Worm (Caenorhabditis elegans) whole organism, L2 larva: ENCODE results near the gene gcy-1.

ENCODE experiments used
- F13H6.1 ChIP-seq: sonication (generic microtip); optimal IDR thresholded peaks from 2 replicates; lab custom pipeline; 2016; ENCODE audit warnings: missing genetic modification characterization, missing compliant biosample characterization
- R02D3.7 ChIP-seq: fragments of 150-350 bp; optimal IDR thresholded peaks from 2 replicates; lab custom pipeline; 2014; ENCODE audit warnings: missing biosample characterization, missing genetic modification characterization
- ZK546.5 ChIP-seq: sonication (generic microtip); optimal IDR thresholded peaks from 2 replicates; lab custom pipeline; 2017; ENCODE audit warnings: missing biosample characterization, missing genetic modification characterization
- alr-1 ChIP-seq: fragments of 150-350 bp; optimal IDR thresholded peaks from 2 replicates; lab custom pipeline; 2014; ENCODE audit warnings: missing biosample characterization, missing genetic modification characterization
- aly-2 ChIP-seq: fragments of 150-350 bp; optimal IDR thresholded peaks from 2 replicates; lab custom pipeline; 2014; ENCODE audit warnings: missing biosample characterization, missing genetic modification characterization
- ama-1 ChIP-seq: fragments of 150-350 bp; optimal IDR thresholded peaks from 2 replicates; lab custom pipeline; 2018; ENCODE audit warnings: inconsistent platforms
- ceh-16 ChIP-seq: fragments of 150-350 bp; optimal IDR thresholded peaks from 2 replicates; lab custom pipeline; 2014; ENCODE audit warnings: missing biosample characterization, missing genetic modification characterization
- ceh-82 ChIP-seq: fragments of 150-350 bp; optimal IDR thresholded peaks from 2 replicates; lab custom pipeline; 2014; ENCODE audit warnings: missing biosample characterization, missing genetic modification characterization
- crh-2 ChIP-seq: sonication (generic microtip); optimal IDR thresholded peaks from 2 replicates; lab custom pipeline; 2017; ENCODE audit warnings: missing biosample characterization, missing genetic modification characterization
- dmd-4 ChIP-seq: sonication (generic microtip); optimal IDR thresholded peaks from 2 replicates; lab custom pipeline; 2017; ENCODE audit warnings: missing biosample characterization, missing genetic modification characterization
- egl-27 ChIP-seq: sonication (generic microtip); optimal IDR thresholded peaks from 3 replicates; lab custom pipeline; 2017; ENCODE audit warnings: missing biosample characterization, missing genetic modification reagents, missing genetic modification characterization
- elt-1 ChIP-seq: fragments of 150-350 bp; optimal IDR thresholded peaks from 2 replicates; lab custom pipeline; 2014; ENCODE audit warnings: missing biosample characterization, missing genetic modification characterization
- elt-3 ChIP-seq: sonication (generic microtip); optimal IDR thresholded peaks from 2 replicates; lab custom pipeline; 2017; ENCODE audit warnings: missing biosample characterization, missing genetic modification characterization
- fos-1 ChIP-seq: fragments of 150-350 bp; optimal IDR thresholded peaks from 2 replicates; lab custom pipeline; 2014; ENCODE audit warnings: missing biosample characterization, missing genetic modification characterization
- gmeb-1 ChIP-seq: fragments of 150-350 bp; optimal IDR thresholded peaks from 2 replicates; lab custom pipeline; 2014; ENCODE audit warnings: missing biosample characterization, missing genetic modification characterization
- lin-13 ChIP-seq: fragments of 150-350 bp; optimal IDR thresholded peaks from 2 replicates; lab custom pipeline; 2014; ENCODE audit warnings: missing biosample characterization, missing genetic modification reagents, missing genetic modification characterization
- lin-39 ChIP-seq: fragments of 150-350 bp; optimal IDR thresholded peaks from 2 replicates; lab custom pipeline; 2014; ENCODE audit warnings: missing biosample characterization, missing genetic modification reagents, missing genetic modification characterization
- lsy-2 ChIP-seq, 2 experiments: fragments of 150-350 bp in 1 of 2; sonication (generic microtip) in 1 of 2; optimal IDR thresholded peaks; 2 replicates each; lab custom pipeline; 2014 to 2017; ENCODE audit warnings: missing biosample characterization in 2 of 2, missing genetic modification characterization in 2 of 2
- mab-5 ChIP-seq: fragments of 150-350 bp; optimal IDR thresholded peaks from 2 replicates; lab custom pipeline; 2014; ENCODE audit warnings: missing biosample characterization, missing genetic modification characterization
- mbf-1 ChIP-seq: sonication (generic microtip); optimal IDR thresholded peaks from 2 replicates; lab custom pipeline; 2017; ENCODE audit warnings: missing biosample characterization, missing genetic modification characterization
- mdl-1 ChIP-seq, 2 experiments: fragments of 150-350 bp in 1 of 2; sonication (generic microtip) in 1 of 2; optimal IDR thresholded peaks; 2 replicates each; lab custom pipeline; 2017; ENCODE audit warnings: missing biosample characterization in 2 of 2, missing genetic modification characterization in 2 of 2
- nhr-11 ChIP-seq: fragments of 150-350 bp; optimal IDR thresholded peaks from 2 replicates; lab custom pipeline; 2014; ENCODE audit warnings: missing biosample characterization, missing genetic modification characterization
- nhr-21 ChIP-seq: fragments of 150-350 bp; optimal IDR thresholded peaks from 2 replicates; lab custom pipeline; 2014; ENCODE audit warnings: missing biosample characterization, missing genetic modification characterization
- nhr-23 ChIP-seq: fragments of 150-350 bp; optimal IDR thresholded peaks from 2 replicates; lab custom pipeline; 2014; ENCODE audit warnings: missing biosample characterization, missing genetic modification reagents, missing genetic modification characterization
- nhr-237 ChIP-seq: fragments of 150-350 bp; optimal IDR thresholded peaks from 2 replicates; lab custom pipeline; 2014; ENCODE audit warnings: missing biosample characterization, missing genetic modification characterization
- nhr-25 ChIP-seq: fragments of 150-350 bp; sonication (generic microtip); optimal IDR thresholded peaks from 3 replicates; lab custom pipeline; 2014; ENCODE audit warnings: missing biosample characterization, missing genetic modification characterization
- nhr-6 ChIP-seq: fragments of 150-350 bp; optimal IDR thresholded peaks from 2 replicates; lab custom pipeline; 2014; ENCODE audit warnings: missing biosample characterization, missing genetic modification characterization
- nhr-77 ChIP-seq: fragments of 150-350 bp; optimal IDR thresholded peaks from 2 replicates; lab custom pipeline; 2014; ENCODE audit warnings: missing biosample characterization, missing genetic modification characterization
- peb-1 ChIP-seq: fragments of 150-350 bp; optimal IDR thresholded peaks from 2 replicates; lab custom pipeline; 2014; ENCODE audit warnings: missing biosample characterization, missing genetic modification characterization
- sem-4 ChIP-seq: fragments of 150-350 bp; optimal IDR thresholded peaks from 2 replicates; lab custom pipeline; 2014; ENCODE audit warnings: missing biosample characterization, missing genetic modification reagents, missing genetic modification characterization
- sma-3 ChIP-seq: sonication (generic microtip); optimal IDR thresholded peaks from 2 replicates; lab custom pipeline; 2016; ENCODE audit warnings: missing genetic modification reagents, missing genetic modification characterization, missing compliant biosample characterization
- sma-9 ChIP-seq, 2 experiments: fragments of 150-350 bp in 1 of 2; sonication (generic microtip) in 1 of 2; optimal IDR thresholded peaks; 2 replicates each; lab custom pipeline; 2014 to 2016; ENCODE audit warnings: missing genetic modification characterization in 2 of 2, mild to moderate bottlenecking in 1 of 2, missing biosample characterization in 1 of 2, missing compliant biosample characterization in 1 of 2, missing genetic modification reagents in 1 of 2, moderate library complexity in 1 of 2
- snpc-4 ChIP-seq: fragments of 150-350 bp; optimal IDR thresholded peaks from 2 replicates; lab custom pipeline; 2014; ENCODE audit warnings: missing biosample characterization, missing genetic modification characterization
- unc-39 ChIP-seq: fragments of 150-350 bp; optimal IDR thresholded peaks from 2 replicates; lab custom pipeline; 2014; ENCODE audit warnings: missing biosample characterization, missing genetic modification characterization
- unc-55 ChIP-seq: fragments of 150-350 bp; sonication (generic microtip); optimal IDR thresholded peaks from 3 replicates; lab custom pipeline; 2014; ENCODE audit warnings: missing biosample characterization, missing genetic modification reagents, missing genetic modification characterization
- zag-1 ChIP-seq: fragments of 150-350 bp; optimal IDR thresholded peaks from 2 replicates; lab custom pipeline; 2014; ENCODE audit warnings: missing biosample characterization, missing genetic modification characterization
- ztf-1 ChIP-seq: fragments of 200-800 bp; sonication (Bioruptor generic); conservative IDR thresholded peaks from 2 replicates; pipeline ENCODE4 v1.3.6; 2022; ENCODE audit warnings: missing genetic modification characterization, missing compliant biosample characterization
- ztf-11 ChIP-seq: sonication (generic microtip); optimal IDR thresholded peaks from 2 replicates; lab custom pipeline; 2017; ENCODE audit warnings: missing biosample characterization, missing genetic modification characterization
- ztf-4 ChIP-seq: fragments of 150-350 bp; optimal IDR thresholded peaks from 2 replicates; lab custom pipeline; 2014; ENCODE audit warnings: missing biosample characterization, missing genetic modification characterization

gcy-1 gene

DNA sequence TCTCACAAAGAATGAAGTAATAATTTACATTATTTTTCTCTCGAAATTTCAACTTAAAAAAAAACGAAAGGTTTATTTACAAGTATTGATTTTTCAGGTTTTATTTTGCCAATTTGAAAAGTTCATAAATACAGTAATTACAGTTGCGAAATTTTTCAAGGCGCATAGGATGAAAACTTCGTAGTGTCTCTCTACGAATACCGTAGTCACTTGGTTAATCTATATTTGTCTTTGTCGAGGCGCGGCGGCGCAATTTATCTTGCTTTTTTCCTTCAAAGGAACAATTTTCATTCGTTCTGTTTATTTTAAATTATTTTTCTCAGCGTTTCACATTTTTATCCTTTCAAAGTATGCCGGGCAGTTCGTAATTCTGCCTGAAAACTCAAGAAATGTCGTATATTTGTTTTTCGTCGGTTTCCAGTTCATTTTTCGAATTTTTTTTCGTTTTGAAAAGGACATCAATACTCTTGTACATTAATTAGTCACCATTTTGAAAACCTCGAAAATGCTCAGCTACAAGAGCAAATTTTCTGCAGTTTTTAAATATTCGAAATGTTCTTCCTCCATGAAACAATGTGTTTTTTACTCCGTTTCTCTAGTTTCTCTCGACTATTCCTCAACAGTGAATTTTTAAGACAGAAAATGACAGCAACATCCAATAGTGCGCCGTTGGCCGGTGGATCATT lies 6.9 kb upstream of the gcy-1 start, which contains the start of gene mex-6:
Gene mex-6 (plus strand): TSS at position 636 of the 686 bp plus-strand sequence.
- TF ChIP-seq nhr-11, result no peak
- TF ChIP-seq F13H6.1 (tag; lab: Kevin White, UChicago), result no peak
- no peak for TF ChIP-seq ztf-11 (tag; lab: Kevin White, UChicago)
- TF ChIP-seq nhr-23, result no peak
- TF ChIP-seq ztf-1 (GFP tag; lab: Robert Waterston, UW), result no peak
- no peak for TF ChIP-seq dmd-4
- TF ChIP-seq lin-39, result no peak
- TF ChIP-seq lsy-2 (tag; optimal IDR thresholded peaks at IDR 0.05; lab: Kevin White, UChicago), result no peak
- no peak for TF ChIP-seq crh-2
- no peak for TF ChIP-seq mbf-1 (tag; lab: Kevin White, UChicago)
- no peak for TF ChIP-seq mab-5 (tag; lab: Kevin White, UChicago)
- TF ChIP-seq sma-9 (GFP tag; optimal IDR thresholded peaks at IDR 0.05; lab: Kevin White, UChicago), result no peak
- TF ChIP-seq sma-9 (tag; optimal IDR thresholded peaks at IDR 0.05; lab: Kevin White, UChicago), result no peak
- no peak for TF ChIP-seq lin-13 (GFP tag; lab: Kevin White, UChicago)
- no peak for TF ChIP-seq fos-1 (tag; lab: Kevin White, UChicago)
- TF ChIP-seq nhr-25, result no peak
- TF ChIP-seq zag-1, result no peak
- TF ChIP-seq egl-27 (tag; lab: Kevin White, UChicago), result no peak
- TF ChIP-seq mdl-1 (tag; optimal IDR thresholded peaks at IDR 0.05; lab: Kevin White, UChicago), result no peak
- no peak for TF ChIP-seq nhr-21 (tag; lab: Kevin White, UChicago)
- no peak for TF ChIP-seq ceh-82 (tag; lab: Kevin White, UChicago)

DNA sequence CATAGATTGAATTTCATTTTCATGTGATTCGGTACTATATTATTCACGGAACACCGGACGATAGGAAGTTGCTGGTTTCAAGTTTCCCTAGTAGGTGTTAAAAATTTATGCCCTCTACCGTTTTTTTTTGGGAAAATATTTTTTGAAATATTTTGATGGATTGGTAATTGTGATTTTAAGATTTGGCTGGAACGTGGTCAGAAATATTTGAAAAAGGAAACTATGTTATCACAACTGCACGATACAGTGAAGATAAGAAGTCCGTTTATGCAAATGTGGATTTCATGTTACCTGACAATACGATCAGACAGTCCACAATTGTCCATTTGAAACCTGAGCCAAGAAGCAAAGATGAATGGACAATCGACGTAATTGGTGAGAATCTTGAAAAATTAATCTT lies 6.2 kb upstream of the gcy-1 start, which contains the start of gene AH6.17:
Gene AH6.17 (plus strand): TSS at position 185 of the 400 bp plus-strand sequence.
- TF ChIP-seq mdl-1 (tag; optimal IDR thresholded peaks at IDR 0.05; lab: Kevin White, UChicago) (no peak), sem-4 (no peak), aly-2 (no peak), unc-39 (tag; lab: Kevin White, UChicago) (no peak), lsy-2 (tag; optimal IDR thresholded peaks at IDR 0.05; lab: Kevin White, UChicago) (no peak), unc-55 (no peak), nhr-6 (tag; lab: Kevin White, UChicago) (no peak), ama-1 (lab: Kevin White, UChicago) (no peak)

DNA sequence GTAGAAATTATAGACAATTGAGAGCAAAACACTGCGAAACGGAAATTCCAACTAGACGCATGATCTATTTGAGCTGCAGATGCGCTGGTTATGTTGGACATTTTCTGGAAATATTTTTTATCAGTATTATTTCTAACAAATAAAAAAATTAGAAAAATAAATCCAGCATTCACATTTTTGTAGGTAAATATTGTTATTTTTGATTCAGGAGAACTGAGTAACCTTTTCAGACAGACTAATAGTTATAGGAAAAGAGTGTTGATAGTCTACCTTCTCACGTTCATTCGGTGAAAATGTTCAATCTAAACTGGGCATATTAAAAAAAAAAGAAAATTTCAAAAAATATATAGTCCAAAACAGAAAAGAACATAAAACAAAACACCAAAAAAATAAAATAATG lies 4.8 kb upstream of the gcy-1 start, which contains the start of gene sra-1:
Gene sra-1 (minus strand): TSS at position 101 of the 400 bp plus-strand sequence.
- TF ChIP-seq ceh-16 (tag; lab: Kevin White, UChicago) (no peak), snpc-4 (tag; lab: Kevin White, UChicago) (no peak), nhr-21 (tag; lab: Kevin White, UChicago) (no peak), unc-55 (no peak), ZK546.5 (tag; lab: Kevin White, UChicago) (no peak), sma-3 (GFP tag; lab: Kevin White, UChicago) (no peak), gmeb-1 (tag; lab: Kevin White, UChicago) (no peak), nhr-23 (no peak), aly-2 (no peak), alr-1 (no peak), F13H6.1 (tag; lab: Kevin White, UChicago) (no peak), unc-39 (tag; lab: Kevin White, UChicago) (no peak), nhr-77 (no peak), nhr-237 (tag; lab: Kevin White, UChicago) (no peak), R02D3.7 (tag; lab: Kevin White, UChicago) (no peak), lin-13 (GFP tag; lab: Kevin White, UChicago) (no peak), elt-3 (tag; lab: Kevin White, UChicago) (no peak), peb-1 (tag; lab: Kevin White, UChicago) (no peak), ztf-4 (tag; lab: Kevin White, UChicago) (no peak), ceh-82 (tag; lab: Kevin White, UChicago) (no peak)

DNA sequence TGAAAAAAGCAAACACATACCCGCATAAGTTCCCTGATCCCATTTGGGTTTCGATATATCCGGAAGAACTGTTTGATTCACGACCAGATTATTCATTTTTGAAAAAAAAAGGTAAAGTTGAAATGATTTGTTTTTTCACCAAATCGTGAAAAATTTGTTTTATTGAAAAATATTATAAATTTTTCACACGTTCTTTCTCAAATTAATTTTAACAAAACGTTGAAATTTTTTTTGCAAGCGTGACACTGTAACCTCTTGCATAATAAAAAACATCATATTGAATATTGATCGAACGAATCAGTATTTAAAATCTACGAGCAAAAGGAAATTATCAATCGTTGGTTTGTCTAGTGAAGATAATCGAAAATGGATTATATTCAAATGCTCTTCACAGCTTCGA lies 2.0 kb upstream of the gcy-1 start, which contains the start of the genes sfxn-1.1 and AH6.3:
Gene sfxn-1.1 (minus strand): TSS at position 101 of the 400 bp plus-strand sequence.
Gene AH6.3 (plus strand): TSS at position 275 of the 400 bp plus-strand sequence.
- no peak for TF ChIP-seq lsy-2 (tag; optimal IDR thresholded peaks at IDR 0.05; lab: Kevin White, UChicago)
- no peak for TF ChIP-seq elt-1 (tag; lab: Kevin White, UChicago)
- no peak for TF ChIP-seq ztf-1 (GFP tag; lab: Robert Waterston, UW)
- TF ChIP-seq nhr-6 (tag; lab: Kevin White, UChicago), result no peak
- no peak for TF ChIP-seq sem-4
- TF ChIP-seq ztf-4 (tag; lab: Kevin White, UChicago), result no peak
